Fruit fly (Drosophila melanogaster) whole organism, adult: ENCODE results near the gene Cox11.

Experiments
- CG11617 ChIP-seq: fragments of 200-800 bp; sonication (Bioruptor generic); optimal IDR thresholded peaks from 2 replicates; lab custom pipeline; 2017; ENCODE audit warnings: mild to moderate bottlenecking, missing biosample characterization, missing genetic modification reagents, missing genetic modification characterization
- CG12768 ChIP-seq: fragments of 200-800 bp; sonication (Bioruptor generic); optimal IDR thresholded peaks from 2 replicates; lab custom pipeline; 2017; ENCODE audit warnings: missing biosample characterization, missing genetic modification characterization, mild to moderate bottlenecking, moderate library complexity, missing genetic modification reagents
- CG14711 ChIP-seq: fragments of 200-800 bp; sonication (Bioruptor generic); optimal IDR thresholded peaks from 2 replicates; lab custom pipeline; 2018; ENCODE audit warnings: missing biosample characterization, mild to moderate bottlenecking, missing genetic modification characterization, moderate library complexity
- CG1620 ChIP-seq: fragments of 200-800 bp; sonication (Bioruptor generic); optimal IDR thresholded peaks from 2 replicates; lab custom pipeline; 2016; ENCODE audit warnings: missing biosample characterization, missing genetic modification characterization
- CG33017 ChIP-seq: fragments of 200-800 bp; sonication (Bioruptor generic); optimal IDR thresholded peaks from 2 replicates; lab custom pipeline; 2018; ENCODE audit warnings: missing biosample characterization, mild to moderate bottlenecking, missing genetic modification characterization, moderate library complexity
- CG5204 ChIP-seq: fragments of 200-800 bp; sonication (Bioruptor generic); optimal IDR thresholded peaks from 2 replicates; lab custom pipeline; 2016; ENCODE audit warnings: missing biosample characterization, missing genetic modification characterization
- CG7045 ChIP-seq: fragments of 200-800 bp; sonication (Bioruptor generic); optimal IDR thresholded peaks from 2 replicates; lab custom pipeline; 2017; ENCODE audit warnings: missing biosample characterization, mild to moderate bottlenecking, missing genetic modification characterization
- CG7101 ChIP-seq: fragments of 200-800 bp; sonication (Bioruptor generic); optimal IDR thresholded peaks from 2 replicates; lab custom pipeline; 2018; ENCODE audit warnings: missing biosample characterization, mild to moderate bottlenecking, missing genetic modification characterization, moderate library complexity
- Clk ChIP-seq: fragments of 200-800 bp; sonication (Bioruptor generic); optimal IDR thresholded peaks from 2 replicates; lab custom pipeline; 2017; ENCODE audit warnings: missing biosample characterization, missing genetic modification characterization
- Crg-1 ChIP-seq: fragments of 200-800 bp; sonication (Bioruptor generic); optimal IDR thresholded peaks from 2 replicates; lab custom pipeline; 2016; ENCODE audit warnings: missing biosample characterization, missing genetic modification characterization
- Hr96 ChIP-seq: fragments of 200-800 bp; sonication (Bioruptor generic); optimal IDR thresholded peaks from 2 replicates; lab custom pipeline; 2016; ENCODE audit warnings: missing biosample characterization, missing genetic modification characterization
- Mnt ChIP-seq: fragments of 200-800 bp; sonication (Bioruptor generic); optimal IDR thresholded peaks from 2 replicates; lab custom pipeline; 2016; ENCODE audit warnings: missing biosample characterization, mild to moderate bottlenecking, missing genetic modification characterization
- bab1 ChIP-seq: fragments of 200-800 bp; sonication (Bioruptor generic); optimal IDR thresholded peaks from 3 replicates; lab custom pipeline; 2019; ENCODE audit warnings: missing biosample characterization, mild to moderate bottlenecking, missing genetic modification characterization, moderate library complexity
- cic ChIP-seq: fragments of 200-800 bp; sonication (Bioruptor generic); optimal IDR thresholded peaks from 2 replicates; lab custom pipeline; 2017; ENCODE audit warnings: missing biosample characterization, mild to moderate bottlenecking, missing genetic modification characterization, moderate library complexity
- cnc ChIP-seq, 2 experiments: fragments of >200 bp; optimal IDR thresholded peaks; 2 replicates each; lab custom pipeline; 2017
- kay ChIP-seq: fragments of 200-800 bp; sonication (Bioruptor generic); peaks from one replicate; lab custom pipeline; 2016; ENCODE audit warnings: missing biosample characterization, missing genetic modification characterization, borderline replicate concordance
- ovo ChIP-seq: fragments of 200-800 bp; sonication (Bioruptor generic); optimal IDR thresholded peaks from 2 replicates; lab custom pipeline; 2016; ENCODE audit warnings: missing biosample characterization, missing genetic modification characterization
- pad ChIP-seq: fragments of 200-800 bp; sonication (Bioruptor generic); optimal IDR thresholded peaks from 3 replicates; lab custom pipeline; 2017; ENCODE audit warnings: missing biosample characterization, missing genetic modification characterization, mild to moderate bottlenecking, moderate library complexity, missing genetic modification reagents
- tj ChIP-seq: fragments of 200-800 bp; sonication (Bioruptor generic); optimal IDR thresholded peaks from 3 replicates; lab custom pipeline; 2017; ENCODE audit warnings: missing biosample characterization, mild to moderate bottlenecking, missing genetic modification characterization, moderate library complexity
- toe ChIP-seq: fragments of 200-800 bp; sonication (Bioruptor generic); optimal IDR thresholded peaks from 2 replicates; lab custom pipeline; 2016; ENCODE audit warnings: missing biosample characterization, missing genetic modification characterization

Cox11 gene

DNA sequence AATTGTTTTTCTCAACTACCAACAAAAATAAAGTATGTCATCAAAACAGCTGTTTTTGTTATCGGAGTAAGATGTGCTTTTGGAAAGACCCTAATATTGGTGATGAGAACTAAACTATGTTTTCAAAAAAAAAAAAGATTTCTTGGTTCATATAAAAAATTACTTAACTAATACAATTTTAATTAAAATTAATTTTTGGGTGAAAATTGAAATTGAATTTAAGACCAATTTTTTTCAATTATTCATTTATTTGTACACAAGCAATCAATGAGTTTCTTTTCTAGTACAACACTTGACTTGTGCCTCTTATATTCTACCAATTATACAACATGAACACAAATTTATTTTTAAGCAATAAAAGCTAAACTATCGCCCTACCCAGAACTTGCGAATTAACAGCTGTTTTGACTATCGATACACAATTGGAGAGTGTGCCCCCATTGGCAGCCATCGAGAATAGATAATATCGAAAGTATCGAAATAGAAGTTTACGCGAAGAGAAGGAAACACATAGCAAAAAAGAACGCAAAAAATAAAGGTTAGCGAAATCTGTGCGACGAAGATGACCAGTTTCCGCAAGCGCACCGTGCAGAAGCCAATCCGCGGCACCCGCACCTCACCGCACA, 2.8 kb upstream of the Cox11 start, which contains the start of the genes Vps52 and Elp4:
Gene Vps52 (minus strand): TSS at position 51 of the 626 bp plus-strand sequence.
Gene Elp4 (plus strand): TSS at position 292 of the 626 bp plus-strand sequence.
- TF ChIP-seq CG1620 (GFP tag; lab: Kevin White, UChicago) = peak; percentile 79
- TF ChIP-seq kay (GFP tag; lab: Kevin White, UChicago) = no peak
- peak; percentile 77 for TF ChIP-seq CG12768 (GFP tag; lab: Kevin White, UChicago)
- peak; percentile 37 for TF ChIP-seq CG33017 (tag; lab: Kevin White, UChicago)
- TF ChIP-seq pad = peak; percentile 64
- TF ChIP-seq cic (GFP tag; lab: Kevin White, UChicago) = no peak
- TF ChIP-seq ovo (GFP tag; lab: Kevin White, UChicago) = peak; percentile 14
- no peak for TF ChIP-seq toe (GFP tag; lab: Kevin White, UChicago)
- peak; percentile 83 for TF ChIP-seq CG7101 (tag; lab: Kevin White, UChicago)
- TF ChIP-seq CG5204 (GFP tag; lab: Kevin White, UChicago) = no peak
- peak; percentile 61 for TF ChIP-seq tj (GFP tag; lab: Kevin White, UChicago)
- no peak for TF ChIP-seq cnc (optimal IDR thresholded peaks at IDR 0.05; lab: Kevin White, UChicago)
- peak; percentile 31 for TF ChIP-seq Crg-1 (GFP tag; lab: Kevin White, UChicago)
- peak; percentile 76 for TF ChIP-seq Clk (GFP tag; lab: Kevin White, UChicago)
- TF ChIP-seq CG11617 (GFP tag; lab: Kevin White, UChicago) = peak; percentile 87
- TF ChIP-seq bab1 (GFP tag; lab: Kevin White, UChicago) = peak; percentile 59
- peak; percentile 48 for TF ChIP-seq Mnt (GFP tag; lab: Kevin White, UChicago)
- TF ChIP-seq CG14711 (tag; lab: Kevin White, UChicago) = peak; percentile 78
- TF ChIP-seq CG7045 = peak; percentile 80
- TF ChIP-seq Hr96 (GFP tag; lab: Kevin White, UChicago) = no peak

DNA sequence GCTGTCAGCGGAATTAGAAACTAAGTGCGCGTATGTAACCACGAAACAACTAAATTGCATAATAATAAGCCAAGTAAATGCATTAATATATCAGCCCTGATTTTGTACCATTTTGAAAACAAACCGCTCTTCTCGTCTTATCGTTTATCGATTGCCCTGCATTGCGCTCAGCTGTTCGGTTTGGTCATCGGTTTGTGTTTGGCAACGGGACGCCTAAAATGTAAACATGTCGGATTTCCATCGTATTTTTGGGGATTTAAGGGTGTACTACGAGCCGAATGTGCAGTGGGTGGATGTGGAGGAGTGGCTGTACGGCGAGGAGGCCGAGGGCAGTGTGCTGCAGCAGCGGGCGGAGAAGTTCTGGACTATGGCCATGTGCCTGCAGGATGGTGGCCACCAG, 1.0 kb upstream of the Cox11 start, which contains the start of gene Cap-D3:
Gene Cap-D3 (plus strand): TSS at position 183 of the 400 bp plus-strand sequence.
- TF ChIP-seq CG7045 (no peak), CG12768 (GFP tag; lab: Kevin White, UChicago) (no peak), ovo (GFP tag; lab: Kevin White, UChicago) (no peak), bab1 (GFP tag; lab: Kevin White, UChicago) (peak; percentile 6), toe (GFP tag; lab: Kevin White, UChicago) (no peak)

DNA sequence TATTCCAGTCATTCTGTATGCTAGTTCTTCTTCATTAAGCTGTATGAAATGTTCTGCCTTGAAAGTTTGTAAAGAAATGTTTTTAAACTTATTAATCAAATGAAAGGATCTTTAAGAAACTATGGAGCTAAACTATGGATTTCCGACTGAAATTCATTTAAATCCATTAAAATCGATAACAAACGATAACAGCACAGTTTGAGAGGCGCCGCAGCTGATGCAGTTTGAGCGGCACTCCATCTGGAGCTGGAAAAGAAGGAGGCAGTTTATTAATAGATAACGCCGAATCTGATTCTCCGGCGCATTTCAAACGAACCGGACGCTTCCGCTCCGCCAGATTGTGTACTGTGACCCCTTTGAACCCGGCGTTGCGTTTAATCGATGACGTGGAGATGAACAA, 1.1 kb downstream of the Cox11 start, which contains the start of gene CG31915:
Gene CG31915 (plus strand): TSS at position 263 of the 400 bp plus-strand sequence.
- TF ChIP-seq cic (GFP tag; lab: Kevin White, UChicago) = no peak
- no peak for TF ChIP-seq CG11617 (GFP tag; lab: Kevin White, UChicago)
- TF ChIP-seq tj (GFP tag; lab: Kevin White, UChicago) = no peak
- TF ChIP-seq Crg-1 (GFP tag; lab: Kevin White, UChicago) = no peak
- no peak for TF ChIP-seq CG14711 (tag; lab: Kevin White, UChicago)
- TF ChIP-seq CG1620 (GFP tag; lab: Kevin White, UChicago) = no peak
- no peak for TF ChIP-seq Clk (GFP tag; lab: Kevin White, UChicago)
- no peak for TF ChIP-seq toe (GFP tag; lab: Kevin White, UChicago)
- TF ChIP-seq pad = no peak
- no peak for TF ChIP-seq cnc (optimal IDR thresholded peaks at IDR 0.05; lab: Kevin White, UChicago)
- no peak for TF ChIP-seq CG33017 (tag; lab: Kevin White, UChicago)
- TF ChIP-seq Hr96 (GFP tag; lab: Kevin White, UChicago) = no peak
- TF ChIP-seq Mnt (GFP tag; lab: Kevin White, UChicago) = no peak
- no peak for TF ChIP-seq CG5204 (GFP tag; lab: Kevin White, UChicago)
- TF ChIP-seq CG7045 = no peak
- TF ChIP-seq CG12768 (GFP tag; lab: Kevin White, UChicago) = no peak
- no peak for TF ChIP-seq ovo (GFP tag; lab: Kevin White, UChicago)

DNA sequence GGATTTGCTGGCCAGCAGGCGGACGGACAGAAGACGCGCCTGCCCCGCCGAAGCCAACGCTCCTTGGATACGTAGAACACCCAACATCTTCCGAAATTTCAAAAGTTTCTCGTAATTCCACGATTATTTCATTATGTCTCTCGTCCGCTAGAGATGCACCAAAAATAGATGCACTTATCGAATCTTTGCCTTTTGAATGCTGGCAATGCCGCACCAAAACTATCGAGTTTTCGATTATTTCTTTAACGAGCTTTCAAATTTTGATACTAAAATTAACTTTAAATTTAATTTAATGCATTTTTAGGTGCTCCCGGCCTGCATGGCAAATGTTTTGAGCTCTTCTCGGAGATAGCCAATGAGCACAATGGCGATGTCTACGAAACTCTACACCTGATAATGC, 5.3 kb downstream of the Cox11 start, which contains the start of gene Coq6:
Gene Coq6 (minus strand): TSS at position 163 of the 400 bp plus-strand sequence.
- TF ChIP-seq CG7101 (tag; lab: Kevin White, UChicago) (no peak), CG5204 (GFP tag; lab: Kevin White, UChicago) (no peak), Clk (GFP tag; lab: Kevin White, UChicago) (no peak), pad (no peak), CG14711 (tag; lab: Kevin White, UChicago) (no peak), CG33017 (tag; lab: Kevin White, UChicago) (no peak), toe (GFP tag; lab: Kevin White, UChicago) (no peak), CG12768 (GFP tag; lab: Kevin White, UChicago) (no peak), Crg-1 (GFP tag; lab: Kevin White, UChicago) (no peak), cic (GFP tag; lab: Kevin White, UChicago) (no peak), kay (GFP tag; lab: Kevin White, UChicago) (no peak), CG7045 (no peak), bab1 (GFP tag; lab: Kevin White, UChicago) (no peak), Mnt (GFP tag; lab: Kevin White, UChicago) (no peak), tj (GFP tag; lab: Kevin White, UChicago) (no peak), Hr96 (GFP tag; lab: Kevin White, UChicago) (no peak), CG11617 (GFP tag; lab: Kevin White, UChicago) (no peak), ovo (GFP tag; lab: Kevin White, UChicago) (no peak)

DNA sequence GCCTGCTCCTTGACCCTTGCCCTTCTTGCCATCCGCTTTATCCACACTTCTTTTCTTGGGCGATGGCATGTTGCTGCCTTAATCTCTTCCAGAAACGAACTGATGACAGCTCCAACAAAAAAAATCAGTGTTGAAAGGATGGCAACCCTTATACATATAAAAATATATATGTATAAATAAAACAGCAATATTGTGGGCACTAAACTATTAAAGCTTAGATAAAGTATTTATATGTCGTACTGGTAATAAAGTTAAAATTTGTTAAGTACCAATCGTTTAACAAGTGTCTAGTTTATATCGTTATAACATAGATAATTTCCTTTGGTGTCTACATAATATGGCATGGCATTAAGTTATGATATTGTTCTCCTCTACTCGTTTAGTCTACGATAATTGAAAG, 9.9 kb downstream of the Cox11 start, which contains the start of gene tomb:
Gene tomb (minus strand): TSS at position 101 of the 400 bp plus-strand sequence.
- no peak for TF ChIP-seq Crg-1 (GFP tag; lab: Kevin White, UChicago)
- TF ChIP-seq Hr96 (GFP tag; lab: Kevin White, UChicago) = no peak
- no peak for TF ChIP-seq CG11617 (GFP tag; lab: Kevin White, UChicago)
- no peak for TF ChIP-seq toe (GFP tag; lab: Kevin White, UChicago)
- TF ChIP-seq Clk (GFP tag; lab: Kevin White, UChicago) = no peak
- no peak for TF ChIP-seq pad
- TF ChIP-seq bab1 (GFP tag; lab: Kevin White, UChicago) = no peak
- no peak for TF ChIP-seq kay (GFP tag; lab: Kevin White, UChicago)
- TF ChIP-seq CG5204 (GFP tag; lab: Kevin White, UChicago) = no peak
- no peak for TF ChIP-seq CG7045
